Comparison of ENCODE assay signal across 1 fruit fly cellular context in the genomic region with DNA sequence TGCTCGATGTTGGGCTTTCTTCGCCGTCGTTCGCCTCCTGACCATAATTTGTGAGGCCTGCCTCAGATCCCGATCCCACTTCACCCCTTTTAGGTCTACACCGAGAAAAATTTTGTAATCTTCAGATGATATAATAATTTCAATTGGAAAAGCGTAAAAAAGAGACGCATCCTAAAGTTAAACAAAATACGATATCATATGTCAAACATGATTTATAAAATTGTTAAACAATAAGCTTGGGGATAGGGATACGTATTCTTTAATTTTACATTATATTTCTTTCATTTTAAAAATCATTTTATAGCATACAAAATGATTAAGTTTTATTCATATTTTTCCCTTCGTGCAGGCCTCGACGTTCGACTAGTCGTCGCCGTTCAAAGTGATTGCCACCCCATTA.
TF ChIP-seq lines count a peak whose summit lies in the region.

No protein-coding gene starts in this region.

TF ChIP-seq in whole organism, prepupa, 60 proteins besides CTCF, POLR2A, EP300 and RAD21 (continued from another document):
- TF ChIP-seq CG8119 (GFP tag; IDR thresholded peaks at IDR 0.05; lab: Robert Waterston, UW) (peak; percentile 56; the same call in 1 of the 3 replicates), CG7368 (GFP tag; optimal IDR thresholded peaks at IDR 0.05; lab: Kevin White, UChicago) (no peak), Hr38 (GFP tag; optimal IDR thresholded peaks at IDR 0.05; lab: Kevin White, UChicago) (no peak), Gug (GFP tag; IDR thresholded peaks at IDR 0.05; lab: Robert Waterston, UW) (no peak), CG1621 (tag; optimal IDR thresholded peaks at IDR 0.05; lab: Kevin White, UChicago) (peak; percentile 1), CG34406 (GFP tag; optimal IDR thresholded peaks at IDR 0.05; lab: Kevin White, UChicago) (no peak), CG4318 (GFP tag; optimal IDR thresholded peaks at IDR 0.05; lab: Kevin White, UChicago) (no peak), Sox102F (GFP tag; optimal IDR thresholded peaks at IDR 0.05; lab: Kevin White, UChicago) (no peak), acj6 (GFP tag; optimal IDR thresholded peaks at IDR 0.05; lab: Kevin White, UChicago) (peak; percentile 26), CG6808 (GFP tag; optimal IDR thresholded peaks at IDR 0.05; lab: Kevin White, UChicago) (peak; percentile 74), CG11294 (GFP tag; IDR thresholded peaks at IDR 0.05; lab: Robert Waterston, UW) (no peak), fd59A (GFP tag; optimal IDR thresholded peaks at IDR 0.05; lab: Kevin White, UChicago) (peak; percentile 58), Ets96B (tag; optimal IDR thresholded peaks at IDR 0.05; lab: Kevin White, UChicago) (peak; percentile 67), Sox15 (GFP tag; optimal IDR thresholded peaks at IDR 0.05; lab: Kevin White, UChicago) (no peak), CG6792 (GFP tag; optimal IDR thresholded peaks at IDR 0.05; lab: Kevin White, UChicago) (peak; percentile 3), esn (GFP tag; optimal IDR thresholded peaks at IDR 0.05; lab: Kevin White, UChicago) (no peak), vri (GFP tag; optimal IDR thresholded peaks at IDR 0.05; lab: Kevin White, UChicago) (no peak), CG10669 (GFP tag; optimal IDR thresholded peaks at IDR 0.05; lab: Kevin White, UChicago) (peak; percentile 60)
